Fruit fly (Drosophila melanogaster): Measurements from ENCODE around the gene Atg16.

Atg16 gene

dm6 chr3R:29861432-29862249 lies 26.7 kb upstream of the Atg16 start, which contains the start of the genes CG15514 and RpS8:
Gene CG15514 (minus strand): TSS chr3R:29861494.
Gene RpS8 (plus strand): TSS chr3R:29861582.
- TF ChIP-seq insv (optimal IDR thresholded peaks at IDR 0.05) (no peak), Sin3A (optimal IDR thresholded peaks at IDR 0.05) (no peak), ttk (optimal IDR thresholded peaks at IDR 0.05) (no peak), h (optimal IDR thresholded peaks at IDR 0.05) (no peak), Myc (optimal IDR thresholded peaks at IDR 0.05) (no peak), psq (optimal IDR thresholded peaks at IDR 0.05) (no peak)

- TF ChIP-seq psq (optimal IDR thresholded peaks at IDR 0.05) = no peak
- no peak for TF ChIP-seq ttk (optimal IDR thresholded peaks at IDR 0.05)
- no peak for TF ChIP-seq Myc (optimal IDR thresholded peaks at IDR 0.05)
- TF ChIP-seq insv (optimal IDR thresholded peaks at IDR 0.05) = no peak
- no peak for TF ChIP-seq h (optimal IDR thresholded peaks at IDR 0.05)
- TF ChIP-seq Sin3A (optimal IDR thresholded peaks at IDR 0.05) = no peak
Measured at dm6 chr3R:29859763-29860162, 24.9 kb upstream of the Atg16 start.

- TF ChIP-seq Myc (optimal IDR thresholded peaks at IDR 0.05) (no peak), psq (optimal IDR thresholded peaks at IDR 0.05) (no peak), ttk (optimal IDR thresholded peaks at IDR 0.05) (no peak), Sin3A (optimal IDR thresholded peaks at IDR 0.05) (no peak), h (optimal IDR thresholded peaks at IDR 0.05) (no peak)
Measured at dm6 chr3R:29858806-29859205, 23.9 kb upstream of the Atg16 start, which contains the start of gene CG7824. Gene CG7824 (minus strand): TSS chr3R:29858936.

- TF ChIP-seq h (optimal IDR thresholded peaks at IDR 0.05) = no peak
- TF ChIP-seq ttk (optimal IDR thresholded peaks at IDR 0.05) = no peak
- no peak for TF ChIP-seq Myc (optimal IDR thresholded peaks at IDR 0.05)
- no peak for TF ChIP-seq psq (optimal IDR thresholded peaks at IDR 0.05)
- TF ChIP-seq insv (optimal IDR thresholded peaks at IDR 0.05) = no peak
- no peak for TF ChIP-seq Sin3A (optimal IDR thresholded peaks at IDR 0.05)
Measured at dm6 chr3R:29857228-29857627, 22.3 kb upstream of the Atg16 start, which contains the start of gene dgt1. Gene dgt1 (minus strand): TSS chr3R:29857491.

- TF ChIP-seq insv (optimal IDR thresholded peaks at IDR 0.05) (no peak), ttk (optimal IDR thresholded peaks at IDR 0.05) (no peak), Myc (optimal IDR thresholded peaks at IDR 0.05) (no peak), h (optimal IDR thresholded peaks at IDR 0.05) (no peak), Sin3A (optimal IDR thresholded peaks at IDR 0.05) (no peak), psq (optimal IDR thresholded peaks at IDR 0.05) (no peak)
Measured at dm6 chr3R:29847126-29847525, 12.2 kb upstream of the Atg16 start.

- TF ChIP-seq Myc (optimal IDR thresholded peaks at IDR 0.05) (no peak), Sin3A (optimal IDR thresholded peaks at IDR 0.05) (no peak)
Measured at dm6 chr3R:29841293-29841791, 6.4 kb upstream of the Atg16 start, which contains the start of gene Cad99C. Gene Cad99C (plus strand): TSS chr3R:29841657.

- TF ChIP-seq h (optimal IDR thresholded peaks at IDR 0.05) (no peak), insv (optimal IDR thresholded peaks at IDR 0.05) (no peak), Myc (optimal IDR thresholded peaks at IDR 0.05) (no peak), Sin3A (optimal IDR thresholded peaks at IDR 0.05) (no peak), ttk (optimal IDR thresholded peaks at IDR 0.05) (no peak), psq (optimal IDR thresholded peaks at IDR 0.05) (no peak)
Measured at dm6 chr3R:29839707-29840311, 4.9 kb upstream of the Atg16 start.

- TF ChIP-seq psq (optimal IDR thresholded peaks at IDR 0.05) = no peak
- no peak for TF ChIP-seq h (optimal IDR thresholded peaks at IDR 0.05)
- no peak for TF ChIP-seq ttk (optimal IDR thresholded peaks at IDR 0.05)
- no peak for TF ChIP-seq Sin3A (optimal IDR thresholded peaks at IDR 0.05)
- no peak for TF ChIP-seq Myc (optimal IDR thresholded peaks at IDR 0.05)
- TF ChIP-seq insv (optimal IDR thresholded peaks at IDR 0.05) = no peak
Measured at dm6 chr3R:29838751-29839150, 3.9 kb upstream of the Atg16 start.

- TF ChIP-seq ttk (optimal IDR thresholded peaks at IDR 0.05) = no peak
- no peak for TF ChIP-seq insv (optimal IDR thresholded peaks at IDR 0.05)
Measured at dm6 chr3R:29837771-29838170, 2.9 kb upstream of the Atg16 start.

- no peak for TF ChIP-seq insv (optimal IDR thresholded peaks at IDR 0.05)
- TF ChIP-seq Myc (optimal IDR thresholded peaks at IDR 0.05) = no peak
- no peak for TF ChIP-seq h (optimal IDR thresholded peaks at IDR 0.05)
- TF ChIP-seq Sin3A (optimal IDR thresholded peaks at IDR 0.05) = no peak
- no peak for TF ChIP-seq psq (optimal IDR thresholded peaks at IDR 0.05)
Measured at dm6 chr3R:29836188-29836587, 1.3 kb upstream of the Atg16 start, which contains the start of gene CG42592. Gene CG42592 (minus strand): TSS chr3R:29836288.

- TF ChIP-seq insv (optimal IDR thresholded peaks at IDR 0.05) (no peak), h (optimal IDR thresholded peaks at IDR 0.05) (no peak), Sin3A (optimal IDR thresholded peaks at IDR 0.05) (no peak), ttk (optimal IDR thresholded peaks at IDR 0.05) (no peak), Myc (optimal IDR thresholded peaks at IDR 0.05) (no peak), psq (optimal IDR thresholded peaks at IDR 0.05) (no peak)
Measured at dm6 chr3R:29835710-29836049, 779 bp upstream of the Atg16 start, which contains the start of gene Prtl99C. Gene Prtl99C (plus strand): TSS chr3R:29835950.

- TF ChIP-seq Sin3A (optimal IDR thresholded peaks at IDR 0.05) = no peak
Measured at dm6 chr3R:29830925-29831324, 4.0 kb downstream of the Atg16 start.
